Worm (Caenorhabditis elegans) whole organism, late embryonic: Measurements from ENCODE around the gene nhr-1.

Experiments
- ama-1 ChIP-seq: fragments of 150-350 bp; optimal IDR thresholded peaks from 2 replicates; lab custom pipeline; 2014
- ceh-14 ChIP-seq: sonication (generic microtip); optimal IDR thresholded peaks from 2 replicates; lab custom pipeline; 2016; ENCODE audit warnings: missing genotype, missing genetic modification characterization, missing compliant biosample characterization
- ceh-34 ChIP-seq: sonication (generic microtip); optimal IDR thresholded peaks from 2 replicates; lab custom pipeline; 2016; ENCODE audit warnings: mild to moderate bottlenecking, missing genetic modification characterization, missing compliant biosample characterization
- ets-4 ChIP-seq: sonication (generic microtip); optimal IDR thresholded peaks from 2 replicates; lab custom pipeline; 2016; ENCODE audit warnings: missing genetic modification characterization, missing compliant biosample characterization
- fkh-10 ChIP-seq: fragments of 150-350 bp; optimal IDR thresholded peaks from 2 replicates; lab custom pipeline; 2014; ENCODE audit warnings: missing biosample characterization, missing genetic modification reagents, missing genetic modification characterization
- lin-11 ChIP-seq: fragments of 200-800 bp; sonication (Bioruptor generic); optimal IDR thresholded peaks from 2 replicates; lab custom pipeline; 2018; ENCODE audit warnings: mild to moderate bottlenecking, missing genetic modification characterization, missing compliant biosample characterization
- nfya-1 ChIP-seq: sonication (generic microtip); optimal IDR thresholded peaks from 2 replicates; lab custom pipeline; 2017; ENCODE audit warnings: missing genetic modification characterization, mild to moderate bottlenecking, missing compliant biosample characterization, antibody characterized with exemption, moderate library complexity
- odd-2 ChIP-seq: sonication (generic microtip); optimal IDR thresholded peaks from 2 replicates; lab custom pipeline; 2017; ENCODE audit warnings: antibody characterized with exemption, mild to moderate bottlenecking, missing genetic modification characterization, missing compliant biosample characterization

DNA sequence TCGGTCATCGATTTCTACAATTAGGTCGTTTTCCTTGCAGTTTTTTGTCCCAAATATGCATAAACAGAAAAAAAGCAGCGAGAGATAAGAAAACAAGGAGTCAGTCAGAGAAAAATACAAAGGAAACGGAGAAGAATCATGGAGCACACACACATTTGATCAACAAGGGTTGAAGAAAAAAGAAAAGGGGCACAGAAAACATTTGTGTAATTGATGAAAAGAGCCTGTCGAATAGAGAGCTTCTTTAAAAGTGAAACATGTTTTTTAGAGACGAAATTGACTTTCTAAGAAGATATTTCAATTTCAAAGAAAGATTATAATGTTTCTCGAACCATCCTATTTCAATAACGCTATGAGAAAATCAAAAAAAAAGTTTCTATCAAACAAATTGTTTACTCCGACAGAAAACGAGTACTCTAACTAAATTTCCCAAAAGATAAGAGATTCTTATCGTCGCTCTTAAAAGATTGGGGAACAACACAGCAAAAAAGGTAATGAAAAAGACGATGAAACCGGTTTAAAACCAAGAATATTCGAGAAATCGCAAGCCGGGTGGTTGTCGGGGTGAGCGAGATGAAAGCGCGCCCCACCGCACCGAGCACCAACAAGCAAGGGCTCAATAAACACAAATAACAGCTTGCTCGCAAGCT lies 39.2 kb upstream of the nhr-1 start, which contains the start of gene tps-1:
- no peak for TF ChIP-seq ets-4 (tag; lab: Kevin White, UChicago)
- TF ChIP-seq ama-1 (lab: Kevin White, UChicago): no peak
- no peak for TF ChIP-seq ceh-14 (tag; lab: Kevin White, UChicago)
- TF ChIP-seq fkh-10 (GFP tag; lab: Kevin White, UChicago): no peak
- TF ChIP-seq lin-11 (tag; lab: Kevin White, UChicago): no peak
- no peak for TF ChIP-seq nfya-1
- no peak for TF ChIP-seq ceh-34
- no peak for TF ChIP-seq odd-2 (tag; lab: Kevin White, UChicago)
